Fruit fly (Drosophila melanogaster) whole organism, larva: Measurements from ENCODE around the gene CheB38c.
A peak's percentile ranks its signal among the peaks of the same experiment; 100 is the strongest.

Experiments used
- noc ChIP-seq: fragments of 200-800 bp; sonication (Bioruptor generic); optimal IDR thresholded peaks from 3 replicates; lab custom pipeline; 2019; ENCODE audit warnings: missing biosample characterization, mild to moderate bottlenecking, missing genetic modification characterization, moderate library complexity

Gene CheB38c

dm6 chr2L:20831060-20831459, 10.4 kb upstream of the CheB38c start, which contains the start of gene CG31674:
Gene CG31674, plus strand, starts transcription at chr2L:20831262.
- peak; percentile 48 for TF ChIP-seq noc (tag; lab: Kevin White, UChicago)

dm6 chr2L:20829755-20830396, 9.2 kb upstream of the CheB38c start:
- TF ChIP-seq noc (tag; lab: Kevin White, UChicago) = peak; percentile 68

- no peak for TF ChIP-seq noc (tag; lab: Kevin White, UChicago)
These were observed 8.6 kb upstream of the CheB38c start, which contains the start of gene CG31673 for dm6 chr2L:20829309-20829708. Gene CG31673, plus strand, starts transcription at chr2L:20829609.

DNA sequence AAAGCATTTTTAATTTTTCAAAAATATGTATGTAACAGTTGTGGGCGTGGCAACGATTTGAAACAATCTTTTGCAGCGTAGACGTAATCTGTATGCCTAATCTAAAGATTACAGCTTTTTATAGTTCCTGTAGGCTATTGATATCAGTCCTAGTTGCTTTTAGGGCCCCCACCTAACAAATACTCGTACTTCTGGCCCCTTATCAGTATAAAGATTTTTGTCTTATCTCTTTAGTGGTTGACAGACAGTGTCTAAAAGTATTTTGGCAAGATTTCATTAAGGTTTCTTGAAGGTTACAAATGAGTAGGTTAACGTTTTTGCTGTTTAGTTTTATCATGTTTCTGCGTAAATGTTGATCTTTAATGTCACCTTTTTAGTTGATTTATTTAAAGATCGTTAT, 8.0 kb upstream of the CheB38c start:
- TF ChIP-seq noc (tag; lab: Kevin White, UChicago) = no peak

- TF ChIP-seq noc (tag; lab: Kevin White, UChicago) = no peak
These were observed 6.4 kb upstream of the CheB38c start for dm6 chr2L:20827045-20827444.

DNA sequence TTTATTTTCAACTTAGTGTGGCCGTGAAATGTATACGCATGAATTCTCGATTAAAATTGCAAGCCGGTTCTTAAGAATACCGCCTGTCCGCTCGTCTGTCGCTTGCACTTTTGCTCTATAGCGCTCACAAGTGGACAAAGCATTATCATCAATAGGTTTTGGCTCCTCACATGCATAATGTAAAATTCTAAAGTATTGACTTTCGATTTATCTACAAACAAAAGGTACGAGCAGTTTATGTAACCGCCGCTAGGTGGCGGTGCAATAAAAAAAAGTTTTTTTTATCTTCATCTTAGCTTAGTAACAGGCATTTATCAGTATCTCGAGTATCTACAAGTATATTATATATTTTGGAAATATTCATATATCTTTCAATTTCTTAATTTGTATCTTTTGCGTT, 5.6 kb upstream of the CheB38c start:
- no peak for TF ChIP-seq noc (tag; lab: Kevin White, UChicago)

DNA sequence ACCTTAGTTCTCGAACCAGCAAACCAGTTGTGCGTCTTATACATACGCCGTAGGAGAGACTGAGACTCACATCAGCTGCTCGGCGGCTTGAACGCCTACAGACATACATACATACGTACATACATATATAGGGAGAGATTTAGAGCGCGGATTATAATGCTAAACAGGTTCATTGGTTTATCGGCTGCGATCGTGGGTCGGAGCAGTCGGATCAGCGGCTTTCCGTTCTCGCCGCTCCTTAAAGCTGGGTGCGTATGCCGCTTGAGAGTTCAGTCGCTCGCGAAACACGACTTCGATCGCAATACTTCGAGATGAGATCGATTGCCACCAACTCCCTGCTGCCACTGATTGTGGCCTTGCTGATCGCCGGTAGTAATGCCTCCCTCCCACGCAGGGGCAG, 4.6 kb upstream of the CheB38c start:
- peak; percentile 16 for TF ChIP-seq noc (tag; lab: Kevin White, UChicago)

dm6 chr2L:20824136-20824789, 3.6 kb upstream of the CheB38c start:
- TF ChIP-seq noc (tag; lab: Kevin White, UChicago) = no peak

dm6 chr2L:20823196-20824105, 2.8 kb upstream of the CheB38c start:
- peak; percentile 15 for TF ChIP-seq noc (tag; lab: Kevin White, UChicago)

- TF ChIP-seq noc (tag; lab: Kevin White, UChicago) = peak; percentile 35
These were observed 2.0 kb upstream of the CheB38c start, which contains the start of gene CG9331 for dm6 chr2L:20822489-20823195. Gene CG9331, plus strand, starts transcription at chr2L:20822828.

DNA sequence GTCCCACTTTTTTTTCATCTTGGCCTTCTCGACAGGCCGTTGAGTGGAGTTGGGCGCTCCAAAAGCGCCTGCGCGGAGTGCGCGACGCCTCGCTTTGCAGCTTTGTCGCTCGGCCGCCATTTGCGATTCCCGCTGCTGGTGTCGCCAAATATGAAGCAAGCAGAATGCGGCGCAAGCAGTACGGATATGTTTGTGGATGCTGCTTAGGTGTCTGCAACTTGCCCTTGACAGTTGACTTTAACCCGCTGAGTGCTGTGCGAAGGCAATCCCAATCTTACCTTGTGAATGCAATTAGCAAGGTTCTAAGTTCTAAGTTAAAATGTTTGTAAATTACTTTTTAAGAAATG, 1.3 kb upstream of the CheB38c start:
- no peak for TF ChIP-seq noc (tag; lab: Kevin White, UChicago)

dm6 chr2L:20821249-20822024, 770 bp upstream of the CheB38c start:
- TF ChIP-seq noc (tag; lab: Kevin White, UChicago) = no peak

- TF ChIP-seq noc (tag; lab: Kevin White, UChicago) = no peak
These were observed 2.2 kb downstream of the CheB38c start, which contains the start of gene CheB38a for dm6 chr2L:20818432-20818831. Gene CheB38a, minus strand, starts transcription at chr2L:20818532.

dm6 chr2L:20817170-20817569, 3.5 kb downstream of the CheB38c start, which contains the start of gene CheB38b:
Gene CheB38b, minus strand, starts transcription at chr2L:20817270.
- TF ChIP-seq noc (tag; lab: Kevin White, UChicago) = no peak
